Fruit fly (Drosophila melanogaster) whole organism, prepupa: ENCODE data around the gene Spn88Eb.

Experiments used
- CG16779 ChIP-seq: fragments of 200-800 bp; sonication (Bioruptor generic); optimal IDR thresholded peaks from 3 replicates; lab custom pipeline; 2017; ENCODE audit warnings: missing biosample characterization, mild to moderate bottlenecking, missing genetic modification characterization
- CG6163 ChIP-seq: fragments of 200-800 bp; sonication (Bioruptor generic); IDR thresholded peaks from 3 replicates; pipeline ENCODE4 v1.3.6; 2022; ENCODE audit warnings: missing biosample characterization, missing genetic modification characterization
- CG6792 ChIP-seq: fragments of 200-800 bp; sonication (Bioruptor generic); optimal IDR thresholded peaks from 3 replicates; lab custom pipeline; 2016; ENCODE audit warnings: missing biosample characterization, missing genetic modification characterization
- CG6854 ChIP-seq: fragments of 200-800 bp; sonication (Bioruptor generic); optimal IDR thresholded peaks from 2 replicates; lab custom pipeline; 2017; ENCODE audit warnings: missing biosample characterization, mild to moderate bottlenecking, missing genetic modification characterization
- CG8632 ChIP-seq: fragments of 200-800 bp; sonication (Bioruptor generic); optimal IDR thresholded peaks from 3 replicates; lab custom pipeline; 2016; ENCODE audit warnings: missing biosample characterization, missing genetic modification characterization
- CG9139 ChIP-seq: fragments of 200-800 bp; sonication (Bioruptor generic); optimal IDR thresholded peaks from 3 replicates; lab custom pipeline; 2017; ENCODE audit warnings: missing biosample characterization, mild to moderate bottlenecking, missing genetic modification characterization
- Ets96B ChIP-seq: fragments of 200-800 bp; optimal IDR thresholded peaks from 2 replicates; lab custom pipeline; 2019; ENCODE audit warnings: missing biosample characterization, mild to moderate bottlenecking, missing genetic modification characterization, moderate library complexity
- Hr39 ChIP-seq: fragments of 200-800 bp; sonication (Bioruptor generic); optimal IDR thresholded peaks from 2 replicates; lab custom pipeline; 2016; ENCODE audit warnings: missing biosample characterization, missing genetic modification characterization
- Met ChIP-seq: fragments of 200-800 bp; sonication (Bioruptor generic); optimal IDR thresholded peaks from 3 replicates; lab custom pipeline; 2016; ENCODE audit warnings: missing biosample characterization, missing genetic modification characterization
- OdsH ChIP-seq: fragments of 200-800 bp; sonication (Bioruptor generic); optimal IDR thresholded peaks from 3 replicates; lab custom pipeline; 2016; ENCODE audit warnings: missing biosample characterization, missing genetic modification characterization
- dsx ChIP-seq: fragments of 200-800 bp; optimal IDR thresholded peaks from 3 replicates; lab custom pipeline; 2019; ENCODE audit warnings: missing biosample characterization, mild to moderate bottlenecking, missing genetic modification characterization, moderate library complexity; ENCODE audit not compliant: poor library complexity, severe bottlenecking
- fd59A ChIP-seq: fragments of 200-800 bp; sonication (Bioruptor generic); optimal IDR thresholded peaks from 2 replicates; lab custom pipeline; 2017; ENCODE audit warnings: missing biosample characterization, mild to moderate bottlenecking, missing genetic modification characterization, missing genetic modification reagents
- fkh ChIP-seq: fragments of 200-800 bp; sonication (Bioruptor generic); optimal IDR thresholded peaks from 3 replicates; lab custom pipeline; 2017; ENCODE audit warnings: missing biosample characterization, mild to moderate bottlenecking, missing genetic modification characterization, moderate library complexity
- ss ChIP-seq, 2 experiments: fragments of 200-800 bp; sonication (Bioruptor generic); optimal IDR thresholded peaks; 2 replicates in 1 of 2; 3 replicates in 1 of 2; lab custom pipeline; 2017 to 2018; ENCODE audit warnings: mild to moderate bottlenecking in 2 of 2, missing biosample characterization in 2 of 2, missing genetic modification characterization in 2 of 2, moderate library complexity in 1 of 2

dm6 chr3R:15197373-15197772 is 11.2 kb downstream of the Spn88Eb start:
- TF ChIP-seq CG6854 (GFP tag; lab: Kevin White, UChicago) (no peak), Met (no peak), fkh (GFP tag; lab: Kevin White, UChicago) (peak; percentile 60), Ets96B (no peak), CG6792 (GFP tag; lab: Kevin White, UChicago) (no peak), OdsH (no peak), ss (GFP tag; optimal IDR thresholded peaks at IDR 0.05; lab: Kevin White, UChicago) (no peak), CG9139 (GFP tag; lab: Kevin White, UChicago) (no peak), CG6163 (GFP tag; lab: Robert Waterston, UW) (no peak), fd59A (GFP tag; lab: Kevin White, UChicago) (no peak), dsx (no peak), CG8632 (GFP tag; lab: Kevin White, UChicago) (no peak), CG16779 (tag; lab: Kevin White, UChicago) (no peak), Hr39 (no peak)
